Worm (Caenorhabditis elegans): Measurements from ENCODE around the gene K12H6.6.
A peak's percentile ranks its signal among the peaks of the same experiment; 100 is the strongest.

Gene K12H6.6

DNA sequence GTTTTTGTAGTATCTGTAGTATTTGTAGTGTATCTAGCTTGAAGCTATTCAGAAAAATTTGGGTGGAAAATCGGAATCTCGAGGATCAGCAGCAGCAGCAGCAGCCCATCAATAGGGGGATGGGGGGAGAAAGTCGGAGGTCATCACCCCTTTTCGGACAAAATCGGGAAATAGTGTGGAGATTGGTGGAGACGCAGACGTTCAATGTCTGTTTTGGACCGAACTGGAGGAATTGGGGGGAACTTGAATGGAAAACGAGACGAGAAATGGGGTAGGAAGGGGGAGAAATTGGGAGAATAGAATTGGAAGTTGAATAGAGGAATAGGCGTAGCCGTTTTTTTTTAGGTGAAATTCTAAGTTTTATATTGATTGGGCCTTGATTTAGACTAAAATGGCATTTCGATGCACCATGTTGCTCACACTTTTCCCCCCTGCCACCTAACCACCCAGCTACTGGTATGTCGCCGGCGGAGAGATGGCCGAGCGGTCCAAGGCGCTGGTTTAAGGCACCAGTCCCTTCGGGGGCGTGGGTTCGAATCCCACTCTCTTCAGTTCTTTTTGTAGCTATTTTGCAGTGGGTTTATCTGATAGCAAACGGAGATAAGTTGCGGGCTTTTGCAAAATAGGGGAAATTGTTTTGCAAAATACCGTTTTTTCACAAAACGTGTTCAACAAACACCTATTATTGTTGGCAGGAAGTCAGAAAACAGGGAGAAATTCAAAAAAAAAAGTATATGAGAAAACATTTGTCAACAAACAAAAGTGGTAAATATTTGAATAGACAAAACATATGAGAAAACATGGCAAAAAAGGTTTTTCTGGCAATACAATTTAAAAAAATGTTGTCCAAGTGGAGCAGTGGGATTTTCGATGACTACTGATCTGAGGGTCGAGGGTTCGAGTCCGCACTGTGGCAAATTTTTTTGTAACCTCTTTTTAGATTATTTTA is 29.1 kb upstream of the K12H6.6 start (continued):
- TF ChIP-seq sea-2 (GFP tag; IDR thresholded peaks at IDR 0.05) = no peak
- no peak for TF ChIP-seq F39B2.1 (GFP tag; IDR thresholded peaks at IDR 0.05)
- no peak for TF ChIP-seq dpff-1 (tag; optimal IDR thresholded peaks at IDR 0.05)
- no peak for TF ChIP-seq aptf-3 (GFP tag; IDR thresholded peaks at IDR 0.05)
- TF ChIP-seq Y53G8AR.9 (GFP tag; conservative IDR thresholded peaks at IDR 0.05) = no peak
- peak; percentile 43; the same call in 1 of the 2 replicates for TF ChIP-seq egrh-3 (GFP tag; IDR thresholded peaks at IDR 0.05)
- TF ChIP-seq nfyb-1 (GFP tag; IDR thresholded peaks at IDR 0.05) = peak; percentile 67; the same call in 1 of the 2 replicates
- no peak for TF ChIP-seq hlh-26 (GFP tag; conservative IDR thresholded peaks at IDR 0.05)
- TF ChIP-seq aptf-2 (GFP tag; conservative IDR thresholded peaks at IDR 0.05) = no peak
- no peak for TF ChIP-seq nhr-120 (GFP tag; IDR thresholded peaks at IDR 0.05)
- TF ChIP-seq snpc-3.4 (tag; optimal IDR thresholded peaks at IDR 0.05) = no peak
- peak; percentile 91 for TF ChIP-seq tbp1 (GFP tag; optimal IDR thresholded peaks at IDR 0.05)
- TF ChIP-seq ceh-58 (GFP tag; IDR thresholded peaks at IDR 0.05) = no peak
- TF ChIP-seq fkh-3 (tag; optimal IDR thresholded peaks at IDR 0.05) = no peak
- TF ChIP-seq ztf-26 (tag; optimal IDR thresholded peaks at IDR 0.05) = no peak
- TF ChIP-seq egl-44 (GFP tag; IDR thresholded peaks at IDR 0.05) = 0 out of 2 replicates have a peak, but pooled peaks have one; percentile 30
- TF ChIP-seq let-607 (tag; optimal IDR thresholded peaks at IDR 0.05) = no peak
- no peak for TF ChIP-seq ztf-22 (GFP tag; optimal IDR thresholded peaks at IDR 0.05)
- TF ChIP-seq madf-3 (GFP tag; IDR thresholded peaks at IDR 0.05) = no peak
- TF ChIP-seq die-1 (tag; optimal IDR thresholded peaks at IDR 0.05) = peak; percentile 69
- TF ChIP-seq hmg-1.2 (GFP tag; IDR thresholded peaks at IDR 0.05) = peak; percentile 68
- TF ChIP-seq T26A5.8 (tag; optimal IDR thresholded peaks at IDR 0.05) = no peak
- no peak for TF ChIP-seq F57A8.1 (GFP tag; optimal IDR thresholded peaks at IDR 0.05)
- TF ChIP-seq D2030.7 (GFP tag; IDR thresholded peaks at IDR 0.05) = peak; percentile 75
- no peak for TF ChIP-seq unc-130 (GFP tag; optimal IDR thresholded peaks at IDR 0.05)
- TF ChIP-seq madf-6 (GFP tag; IDR thresholded peaks at IDR 0.05) = peak; percentile 40
- TF ChIP-seq gei-17 (GFP tag; optimal IDR thresholded peaks at IDR 0.05) = no peak
- TF ChIP-seq K12H6.12 (tag; optimal IDR thresholded peaks at IDR 0.05) = no peak
- peak; percentile 59 for TF ChIP-seq ztf-18 (tag; optimal IDR thresholded peaks at IDR 0.05)
- TF ChIP-seq ztf-28 (GFP tag; IDR thresholded peaks at IDR 0.05) = no peak
- TF ChIP-seq bed-1 (GFP tag; IDR thresholded peaks at IDR 0.05) = no peak
- no peak for TF ChIP-seq tbx-9 (tag; optimal IDR thresholded peaks at IDR 0.05; ENCODE audit: borderline replicate concordance)
- no peak for TF ChIP-seq ceh-40 (GFP tag; IDR thresholded peaks at IDR 0.05)
- TF ChIP-seq ceh-79 (tag; optimal IDR thresholded peaks at IDR 0.05) = peak; percentile 31
- TF ChIP-seq F33H1.4 (GFP tag; IDR thresholded peaks at IDR 0.05) = no peak
- TF ChIP-seq ceh-91 (GFP tag; IDR thresholded peaks at IDR 0.05) = no peak
- TF ChIP-seq Y95B8A.8 (GFP tag; IDR thresholded peaks at IDR 0.05) = no peak
- 0 out of 2 replicates have a peak, but pooled peaks have one; percentile 17 for TF ChIP-seq lir-1 (GFP tag; conservative IDR thresholded peaks at IDR 0.05)
- TF ChIP-seq mxl-1 (tag; optimal IDR thresholded peaks at IDR 0.05) = no peak
- peak; percentile 33 for TF ChIP-seq lsl-1 (GFP tag; optimal IDR thresholded peaks at IDR 0.05)
- TF ChIP-seq F57C9.4 (tag; optimal IDR thresholded peaks at IDR 0.05) = no peak
- TF ChIP-seq B0336.3 (GFP tag; IDR thresholded peaks at IDR 0.05) = peak; percentile 46; the same call in 1 of the 2 replicates
- no peak for TF ChIP-seq nhr-179 (tag; optimal IDR thresholded peaks at IDR 0.05)
- TF ChIP-seq ztf-25 (GFP tag; IDR thresholded peaks at IDR 0.05) = 0 out of 2 replicates have a peak, but pooled peaks have one; percentile 25
- peak; percentile 83 for TF ChIP-seq B0261.1 (tag; optimal IDR thresholded peaks at IDR 0.05)
- TF ChIP-seq him-1 (tag; optimal IDR thresholded peaks at IDR 0.05) = peak; percentile 75
- peak in 1 of 3 experiments; percentile 21 for TF ChIP-seq lin-35 (GFP tag; optimal IDR thresholded peaks at IDR 0.05)

Measured in whole organism, young adult.